Worm (Caenorhabditis elegans) whole organism, L3 larva: Measurements from ENCODE around the gene Y37E11AM.3.

Experiments used
- ama-1 ChIP-seq: fragments of 150-350 bp; optimal IDR thresholded peaks from 2 replicates; lab custom pipeline; 2018
- ceh-16 ChIP-seq: sonication (generic microtip); optimal IDR thresholded peaks from 2 replicates; lab custom pipeline; 2017; ENCODE audit warnings: missing biosample characterization, missing genetic modification characterization
- lsy-12 ChIP-seq: sonication (generic microtip); optimal IDR thresholded peaks from 2 replicates; lab custom pipeline; 2016; ENCODE audit warnings: mild to moderate bottlenecking, missing genetic modification characterization, missing compliant biosample characterization
- snpc-4 ChIP-seq: fragments of 150-350 bp; optimal IDR thresholded peaks from 2 replicates; lab custom pipeline; 2014; ENCODE audit warnings: missing biosample characterization, missing genetic modification characterization
- unc-62 ChIP-seq: fragments of 150-350 bp; sonication (generic microtip); optimal IDR thresholded peaks from 4 replicates; lab custom pipeline; 2014; ENCODE audit warnings: missing biosample characterization, missing genetic modification reagents, missing genetic modification characterization

DNA sequence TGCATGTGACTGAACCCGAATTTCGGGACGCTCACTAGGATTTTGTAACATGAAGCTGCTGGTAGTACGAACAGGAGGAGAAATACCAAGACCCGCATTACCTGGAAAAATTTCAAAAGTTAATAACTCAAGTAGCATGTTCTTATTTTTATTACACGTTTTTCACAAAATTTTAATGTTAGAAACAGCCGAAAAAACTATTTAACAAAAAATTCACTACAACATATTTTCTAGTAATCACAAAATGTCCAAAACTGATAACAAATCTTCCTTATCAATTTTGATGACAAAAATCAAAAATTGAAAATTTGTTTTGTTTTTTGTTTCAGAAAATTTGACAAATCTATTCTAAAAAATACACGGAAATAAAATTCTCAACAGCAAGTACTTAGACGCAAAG is 32.0 kb upstream of the Y37E11AM.3 start, which contains the start of gene ugt-45:
- TF ChIP-seq snpc-4 (tag; lab: Kevin White, UChicago): no peak
- no peak for TF ChIP-seq ama-1
- TF ChIP-seq lsy-12 (tag; lab: Kevin White, UChicago): no peak
- TF ChIP-seq ceh-16 (tag; lab: Kevin White, UChicago): no peak
- no peak for TF ChIP-seq unc-62 (GFP tag; lab: Kevin White, UChicago)
